Fruit fly (Drosophila melanogaster) whole organism, wandering third instar larva: ENCODE data around the gene CG43731.

Source experiments
- Abd-B ChIP-seq: fragments of >200 bp; optimal IDR thresholded peaks from 2 replicates; lab custom pipeline; 2017; ENCODE audit warnings: missing biosample characterization, missing genetic modification characterization
- CG32264 ChIP-seq: fragments of 200-800 bp; sonication (Bioruptor generic); optimal IDR thresholded peaks from 2 replicates; lab custom pipeline; 2016; ENCODE audit warnings: missing biosample characterization, missing genetic modification characterization
- CrebA ChIP-seq: fragments of 200-800 bp; sonication (Bioruptor generic); optimal IDR thresholded peaks from 2 replicates; lab custom pipeline; 2016; ENCODE audit warnings: missing biosample characterization, mild to moderate bottlenecking, missing genetic modification characterization, borderline replicate concordance
- Dfd ChIP-seq: fragments of >200 bp; optimal IDR thresholded peaks from 2 replicates; lab custom pipeline; 2017; ENCODE audit warnings: missing biosample characterization, missing genetic modification characterization
- Dif ChIP-seq: fragments of 200-275, 200-300 bp; sonication (Bioruptor generic); optimal IDR thresholded peaks from 2 replicates; lab custom pipeline; 2018; ENCODE audit warnings: missing biosample characterization, missing genetic modification characterization; ENCODE audit not compliant: partially characterized antibody
- GATAd ChIP-seq: sonication (Bioruptor generic); optimal IDR thresholded peaks from 2 replicates; lab custom pipeline; 2016; ENCODE audit warnings: missing biosample characterization, missing genetic modification characterization
- HLH106 ChIP-seq: fragments of 200-800 bp; optimal IDR thresholded peaks from 3 replicates; lab custom pipeline; 2019; ENCODE audit warnings: missing biosample characterization, mild to moderate bottlenecking, missing genetic modification characterization, moderate library complexity
- Hnf4 ChIP-seq: fragments of 200-800 bp; sonication (Bioruptor generic); optimal IDR thresholded peaks from 2 replicates; lab custom pipeline; 2016; ENCODE audit warnings: missing biosample characterization, mild to moderate bottlenecking, missing genetic modification characterization
- Hr78 ChIP-seq: fragments of >200 bp; optimal IDR thresholded peaks from 2 replicates; lab custom pipeline; 2017; ENCODE audit warnings: missing biosample characterization, missing genetic modification characterization
- Hr83 ChIP-seq: fragments of 200-300 bp; sonication (Bioruptor generic); optimal IDR thresholded peaks from 2 replicates; lab custom pipeline; 2016; ENCODE audit warnings: missing biosample characterization, mild to moderate bottlenecking, missing genetic modification characterization, moderate library complexity; ENCODE audit not compliant: poor library complexity, severe bottlenecking
- Jra ChIP-seq: sonication (Bioruptor generic); optimal IDR thresholded peaks from 2 replicates; lab custom pipeline; 2016; ENCODE audit warnings: missing biosample characterization, missing genetic modification characterization
- Mio ChIP-seq: sonication (Bioruptor generic); optimal IDR thresholded peaks from 2 replicates; lab custom pipeline; 2016; ENCODE audit warnings: missing biosample characterization, missing genetic modification characterization
- OdsH ChIP-seq: fragments of 200-800 bp; sonication (Bioruptor generic); optimal IDR thresholded peaks from 2 replicates; lab custom pipeline; 2016; ENCODE audit warnings: missing biosample characterization, mild to moderate bottlenecking, missing genetic modification characterization
- Rel ChIP-seq, 2 experiments: fragments of 200-800 bp; sonication (Bioruptor generic) in 1 of 2; optimal IDR thresholded peaks; 2 replicates in 1 of 2; 3 replicates in 1 of 2; lab custom pipeline; 2016 to 2019; ENCODE audit warnings: mild to moderate bottlenecking in 2 of 2, missing biosample characterization in 2 of 2, missing genetic modification characterization in 2 of 2, moderate library complexity in 1 of 2
- Sp1 ChIP-seq: fragments of 200-800 bp; sonication (Bioruptor generic); optimal IDR thresholded peaks from 3 replicates; lab custom pipeline; 2019; ENCODE audit warnings: missing biosample characterization, mild to moderate bottlenecking, missing genetic modification characterization, moderate library complexity
- Vsx2 ChIP-seq: fragments of 200-300, 225-300 bp; sonication (Bioruptor generic); optimal IDR thresholded peaks from 2 replicates; lab custom pipeline; 2018; ENCODE audit warnings: missing biosample characterization, missing genetic modification characterization; ENCODE audit not compliant: partially characterized antibody
- br ChIP-seq: fragments of 200-800 bp; sonication (Bioruptor generic); optimal IDR thresholded peaks from 2 replicates; lab custom pipeline; 2016; ENCODE audit warnings: missing biosample characterization, missing genetic modification characterization
- dmrt93B ChIP-seq: fragments of 200-800 bp; sonication (Bioruptor generic); optimal IDR thresholded peaks from 2 replicates; lab custom pipeline; 2018; ENCODE audit warnings: missing biosample characterization, mild to moderate bottlenecking, missing genetic modification characterization
- dsf ChIP-seq: sonication (Bioruptor generic); optimal IDR thresholded peaks from 2 replicates; lab custom pipeline; 2016; ENCODE audit warnings: missing biosample characterization, missing genetic modification characterization, borderline replicate concordance
- ey ChIP-seq: fragments of 200-800 bp; sonication (Bioruptor generic); optimal IDR thresholded peaks from 2 replicates; lab custom pipeline; 2016; ENCODE audit warnings: missing biosample characterization, missing genetic modification characterization
- foxo ChIP-seq, 2 experiments: fragments of 200-800 bp; sonication (Bioruptor generic); optimal IDR thresholded peaks; 2 replicates in 1 of 2; 3 replicates in 1 of 2; lab custom pipeline; 2016 to 2017; ENCODE audit warnings: missing biosample characterization in 2 of 2, missing genetic modification characterization in 2 of 2
- fru ChIP-seq: fragments of 200-800 bp; sonication (Bioruptor generic); optimal IDR thresholded peaks from 3 replicates; lab custom pipeline; 2016; ENCODE audit warnings: missing biosample characterization, mild to moderate bottlenecking, missing genetic modification characterization
- h ChIP-seq: fragments of 200-800 bp; sonication (Bioruptor generic); optimal IDR thresholded peaks from 3 replicates; lab custom pipeline; 2016; ENCODE audit warnings: missing biosample characterization, mild to moderate bottlenecking, missing genetic modification characterization
- lola ChIP-seq: fragments of >200 bp; optimal IDR thresholded peaks from 2 replicates; lab custom pipeline; 2017; ENCODE audit warnings: missing biosample characterization, missing genetic modification characterization
- psq ChIP-seq: fragments of 200-800 bp; sonication (Bioruptor generic); optimal IDR thresholded peaks from 3 replicates; lab custom pipeline; 2017; ENCODE audit warnings: missing biosample characterization, mild to moderate bottlenecking, missing genetic modification characterization, moderate library complexity
- rgr ChIP-seq: fragments of 200-800 bp; sonication (Bioruptor generic); optimal IDR thresholded peaks from 3 replicates; lab custom pipeline; 2016; ENCODE audit warnings: missing biosample characterization, mild to moderate bottlenecking, missing genetic modification characterization
- sage ChIP-seq: fragments of 200-800 bp; sonication (Bioruptor generic); optimal IDR thresholded peaks from 2 replicates; lab custom pipeline; 2016; ENCODE audit warnings: missing biosample characterization, mild to moderate bottlenecking, missing genetic modification characterization
- sv ChIP-seq: fragments of 200-800 bp; sonication (Bioruptor generic); optimal IDR thresholded peaks from 3 replicates; lab custom pipeline; 2016; ENCODE audit warnings: missing biosample characterization, missing genetic modification characterization
- tai ChIP-seq: sonication (Bioruptor generic); optimal IDR thresholded peaks from 2 replicates; lab custom pipeline; 2016; ENCODE audit warnings: missing biosample characterization, missing genetic modification characterization
- usp ChIP-seq: fragments of >200 bp; optimal IDR thresholded peaks from 2 replicates; lab custom pipeline; 2017; ENCODE audit warnings: missing biosample characterization, missing genetic modification characterization
- woc ChIP-seq: sonication (Bioruptor generic); optimal IDR thresholded peaks from 2 replicates; lab custom pipeline; 2016; ENCODE audit warnings: missing biosample characterization, mild to moderate bottlenecking, missing genetic modification characterization

CG43731 gene

DNA sequence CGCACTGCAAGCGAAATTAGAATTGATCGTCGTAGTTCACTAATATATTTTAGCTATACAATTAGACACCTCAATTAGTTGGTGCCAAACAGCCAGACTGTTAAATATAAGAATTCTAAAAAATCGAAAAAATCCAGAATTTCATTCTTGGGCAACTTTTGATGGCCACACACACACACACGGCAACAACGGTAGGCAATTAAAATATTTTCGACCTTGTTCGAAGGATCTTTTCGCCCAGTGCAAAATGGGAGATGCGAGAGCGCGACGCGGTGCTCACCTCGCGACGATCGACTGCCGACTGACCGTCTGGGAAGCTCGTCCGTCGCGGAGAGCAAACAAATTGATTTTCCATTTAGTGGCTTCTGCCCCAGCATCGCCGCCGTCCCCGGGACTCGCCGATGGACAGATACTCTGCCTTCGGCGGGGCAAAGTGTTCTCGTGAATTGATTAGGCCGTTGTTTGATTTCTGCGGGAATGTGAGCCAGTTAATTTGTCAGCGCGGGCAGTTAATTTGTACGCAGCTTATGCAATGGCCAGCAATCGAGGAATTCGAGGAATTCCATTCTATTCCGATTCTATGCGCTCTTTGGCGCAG is 32.2 kb upstream of the CG43731 start, which contains the start of gene CG10702:
Gene CG10702, minus strand, starts transcription at position 304 of the 598 bp plus-strand sequence.
- TF ChIP-seq Abd-B (GFP tag; lab: Kevin White, UChicago) = no peak
- no peak for TF ChIP-seq Hr78 (GFP tag; lab: Kevin White, UChicago)
- no peak for TF ChIP-seq Jra (GFP tag; lab: Kevin White, UChicago)
- TF ChIP-seq fru (GFP tag; lab: Kevin White, UChicago) = no peak
- peak; percentile 45 for TF ChIP-seq woc
- no peak for TF ChIP-seq GATAd (GFP tag; lab: Kevin White, UChicago)
- TF ChIP-seq lola (GFP tag; lab: Kevin White, UChicago) = no peak
- TF ChIP-seq CrebA = no peak
- TF ChIP-seq Rel (GFP tag; optimal IDR thresholded peaks at IDR 0.05; lab: Kevin White, UChicago) = no peak
- TF ChIP-seq Rel (tag; optimal IDR thresholded peaks at IDR 0.05; lab: Kevin White, UChicago) = no peak

DNA sequence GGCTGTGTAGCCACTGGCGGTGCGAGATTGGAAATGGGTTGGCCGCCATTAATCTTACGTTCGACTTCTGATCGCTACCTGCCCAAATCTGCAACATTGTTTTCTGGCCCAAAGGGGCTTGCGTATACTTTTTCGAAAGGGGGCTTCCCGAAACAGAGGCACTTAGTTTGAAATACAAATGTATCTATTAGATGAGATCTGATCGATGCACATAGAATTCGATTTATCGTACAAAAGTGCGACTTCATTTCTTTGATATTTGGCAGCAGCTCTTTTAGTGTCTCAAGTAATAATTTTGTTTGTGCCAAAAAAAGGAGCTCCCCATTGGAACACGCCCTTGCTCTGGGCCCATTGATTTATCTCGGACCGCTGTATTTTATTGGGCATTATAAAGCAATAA is 30.1 kb upstream of the CG43731 start:
- TF ChIP-seq dmrt93B (GFP tag; lab: Kevin White, UChicago) = peak; percentile 14
- TF ChIP-seq Hnf4 = no peak
- TF ChIP-seq woc = peak; percentile 73
- peak; percentile 12 for TF ChIP-seq OdsH
- peak; percentile 31 for TF ChIP-seq fru (GFP tag; lab: Kevin White, UChicago)
- no peak for TF ChIP-seq Jra (GFP tag; lab: Kevin White, UChicago)
- TF ChIP-seq ey (GFP tag; lab: Kevin White, UChicago) = peak; percentile 29
- TF ChIP-seq br (GFP tag; lab: Kevin White, UChicago) = peak; percentile 29
- TF ChIP-seq h (GFP tag; lab: Kevin White, UChicago) = peak; percentile 42
- TF ChIP-seq Vsx2 = no peak
- TF ChIP-seq foxo (GFP tag; optimal IDR thresholded peaks at IDR 0.05; lab: Kevin White, UChicago) = peak in 1 of 2 experiments; percentile 39
- peak; percentile 62 for TF ChIP-seq HLH106

DNA sequence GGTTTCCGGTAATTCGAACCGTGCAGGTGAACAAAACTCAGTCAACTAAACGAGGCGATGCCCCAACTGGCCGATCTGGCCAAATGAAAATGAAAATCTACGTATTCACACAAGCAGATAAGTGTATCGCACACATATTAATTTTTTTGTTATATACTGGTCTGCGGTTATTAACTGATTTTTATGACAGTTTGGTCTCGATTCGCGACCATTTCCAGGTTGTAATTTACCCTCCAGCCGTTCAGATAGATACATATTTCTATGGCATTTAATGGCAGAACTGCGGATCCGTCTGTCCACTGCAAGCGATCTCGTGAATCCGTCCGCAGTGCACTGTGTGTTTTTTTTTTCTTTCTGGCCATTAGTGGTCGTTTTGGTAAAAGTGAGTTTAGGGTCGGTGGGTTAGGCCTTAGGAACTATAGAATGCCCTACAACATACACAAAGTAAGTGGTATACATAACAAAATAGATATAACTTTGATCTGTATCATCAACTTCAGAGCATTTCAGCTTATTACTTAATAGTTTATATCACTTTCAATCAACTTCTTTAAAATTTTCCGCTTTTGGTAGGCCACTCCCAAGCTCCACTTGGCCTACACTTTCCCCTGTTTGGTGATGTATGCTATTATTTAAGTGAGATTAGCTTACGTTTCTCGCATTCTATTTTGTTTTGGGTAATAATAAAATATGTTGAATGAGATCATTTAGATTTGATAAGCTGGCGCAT is 27.6 kb upstream of the CG43731 start, which contains the start of gene CG17572:
Gene CG17572, minus strand, starts transcription at position 51 of the 730 bp plus-strand sequence.
- TF ChIP-seq Dfd (GFP tag; lab: Kevin White, UChicago) (no peak), Dif (no peak), Vsx2 (no peak), lola (GFP tag; lab: Kevin White, UChicago) (no peak), Hr83 (GFP tag; lab: Kevin White, UChicago) (no peak), OdsH (no peak), GATAd (GFP tag; lab: Kevin White, UChicago) (no peak)

DNA sequence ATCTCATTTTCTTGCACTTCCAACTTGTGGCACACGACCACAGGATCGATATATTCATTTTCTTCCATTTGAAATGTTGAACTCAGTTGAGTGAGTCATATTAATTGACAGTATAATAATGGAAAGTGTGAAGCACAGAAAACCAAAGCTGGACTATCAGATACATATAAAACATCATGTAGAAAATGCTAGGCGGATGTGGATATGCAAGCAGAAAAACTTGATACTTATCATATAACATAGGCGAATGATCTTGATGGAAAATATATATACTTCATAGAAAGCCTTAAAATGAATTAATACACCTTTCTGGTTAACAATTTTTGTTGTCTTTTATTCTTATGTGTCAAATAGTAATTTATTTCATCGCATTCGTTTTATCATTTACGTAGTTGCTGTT is 22.9 kb upstream of the CG43731 start, which contains the start of gene CG10700:
Gene CG10700, minus strand, starts transcription at position 101 of the 400 bp plus-strand sequence.
- TF ChIP-seq GATAd (GFP tag; lab: Kevin White, UChicago) = no peak
- TF ChIP-seq foxo (GFP tag; optimal IDR thresholded peaks at IDR 0.05; lab: Kevin White, UChicago) = no peak
- TF ChIP-seq Abd-B (GFP tag; lab: Kevin White, UChicago) = no peak
- TF ChIP-seq OdsH = no peak
- no peak for TF ChIP-seq dsf (GFP tag; lab: Kevin White, UChicago)
- TF ChIP-seq sage (GFP tag; lab: Kevin White, UChicago) = no peak
- no peak for TF ChIP-seq h (GFP tag; lab: Kevin White, UChicago)
- no peak for TF ChIP-seq Dif
- no peak for TF ChIP-seq tai (GFP tag; lab: Kevin White, UChicago)
- TF ChIP-seq Hr83 (GFP tag; lab: Kevin White, UChicago) = no peak
- TF ChIP-seq usp (GFP tag; lab: Kevin White, UChicago) = no peak
- no peak for TF ChIP-seq Mio (GFP tag; lab: Kevin White, UChicago)
- TF ChIP-seq Hr78 (GFP tag; lab: Kevin White, UChicago) = no peak
- no peak for TF ChIP-seq sv (GFP tag; lab: Kevin White, UChicago)

DNA sequence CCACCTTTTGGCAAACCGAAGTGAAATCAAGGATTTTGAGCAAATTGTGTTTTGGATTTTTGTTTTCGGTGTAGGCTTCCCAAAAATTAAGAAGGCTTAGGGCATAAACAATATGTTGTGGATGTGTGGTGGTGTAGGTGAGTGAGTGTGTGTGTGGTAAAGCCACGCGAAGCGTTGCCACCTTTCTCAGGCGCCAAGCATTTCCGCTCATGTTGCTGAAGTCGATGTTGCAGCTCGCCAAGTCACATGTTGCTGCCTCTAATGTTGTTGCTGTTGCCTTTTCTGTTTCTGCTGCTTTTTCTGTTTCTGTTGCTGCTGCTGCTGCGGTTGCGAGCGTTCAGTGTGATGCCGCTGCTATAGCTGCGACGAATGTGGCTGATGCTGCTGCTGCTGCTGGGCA is 22.1 kb upstream of the CG43731 start:
- no peak for TF ChIP-seq ey (GFP tag; lab: Kevin White, UChicago)
- no peak for TF ChIP-seq Mio (GFP tag; lab: Kevin White, UChicago)
- no peak for TF ChIP-seq foxo (GFP tag; optimal IDR thresholded peaks at IDR 0.05; lab: Kevin White, UChicago)
- no peak for TF ChIP-seq tai (GFP tag; lab: Kevin White, UChicago)
- TF ChIP-seq HLH106 = no peak
- TF ChIP-seq Hnf4 = no peak
- TF ChIP-seq Rel (GFP tag; optimal IDR thresholded peaks at IDR 0.05; lab: Kevin White, UChicago) = no peak
- no peak for TF ChIP-seq Rel (tag; optimal IDR thresholded peaks at IDR 0.05; lab: Kevin White, UChicago)
- TF ChIP-seq psq = no peak
- TF ChIP-seq h (GFP tag; lab: Kevin White, UChicago) = no peak
- no peak for TF ChIP-seq Dif
- no peak for TF ChIP-seq rgr (GFP tag; lab: Kevin White, UChicago)
- no peak for TF ChIP-seq br (GFP tag; lab: Kevin White, UChicago)
- TF ChIP-seq Abd-B (GFP tag; lab: Kevin White, UChicago) = no peak
- no peak for TF ChIP-seq CG32264
- TF ChIP-seq fru (GFP tag; lab: Kevin White, UChicago) = no peak
- TF ChIP-seq Hr78 (GFP tag; lab: Kevin White, UChicago) = no peak
- TF ChIP-seq Sp1 (GFP tag; lab: Kevin White, UChicago) = no peak
- no peak for TF ChIP-seq GATAd (GFP tag; lab: Kevin White, UChicago)
- TF ChIP-seq Hr83 (GFP tag; lab: Kevin White, UChicago) = no peak
